Fruit fly (Drosophila melanogaster): ENCODE data around the gene SamDC.
A peak's percentile ranks its signal among the peaks of the same experiment; 100 is the strongest.

The SamDC gene

dm6 chr2L:10327790-10328189 lies 11.5 kb upstream of the SamDC start, which contains the start of gene RnrL:
RnrL (minus strand) TSS chr2L:10327943.
- TF ChIP-seq CG8478 (optimal IDR thresholded peaks at IDR 0.05) = no peak
- TF ChIP-seq usp (GFP tag; optimal IDR thresholded peaks at IDR 0.05) = no peak
- no peak for TF ChIP-seq Dll (optimal IDR thresholded peaks at IDR 0.05)
- TF ChIP-seq pan (optimal IDR thresholded peaks at IDR 0.05) = no peak
- TF ChIP-seq EcR (GFP tag; optimal IDR thresholded peaks at IDR 0.05) = no peak

- TF ChIP-seq Dll (optimal IDR thresholded peaks at IDR 0.05) = no peak
- no peak for TF ChIP-seq psq (optimal IDR thresholded peaks at IDR 0.05)
Measured at dm6 chr2L:10331066-10331847, 8.0 kb upstream of the SamDC start, which contains the start of the genes Schip1 and Cox10. Schip1 (minus strand) TSS chr2L:10331116. Cox10 (plus strand) TSS chr2L:10331471.

- TF ChIP-seq usp (GFP tag; optimal IDR thresholded peaks at IDR 0.05) (no peak), pan (optimal IDR thresholded peaks at IDR 0.05) (no peak), psq (optimal IDR thresholded peaks at IDR 0.05) (no peak), CG8478 (optimal IDR thresholded peaks at IDR 0.05) (no peak), Dll (optimal IDR thresholded peaks at IDR 0.05) (no peak), EcR (GFP tag; optimal IDR thresholded peaks at IDR 0.05) (no peak)
Measured at dm6 chr2L:10333091-10333991, 5.9 kb upstream of the SamDC start, which contains the start of gene GATAd. GATAd (plus strand) TSS chr2L:10333734.

- no peak for TF ChIP-seq psq (optimal IDR thresholded peaks at IDR 0.05)
- no peak for TF ChIP-seq Dll (optimal IDR thresholded peaks at IDR 0.05)
- no peak for TF ChIP-seq EcR (GFP tag; optimal IDR thresholded peaks at IDR 0.05)
- no peak for TF ChIP-seq CG8478 (optimal IDR thresholded peaks at IDR 0.05)
- TF ChIP-seq usp (GFP tag; optimal IDR thresholded peaks at IDR 0.05) = no peak
- TF ChIP-seq pan (optimal IDR thresholded peaks at IDR 0.05) = no peak
Measured at dm6 chr2L:10334213-10334612, 5.0 kb upstream of the SamDC start.

dm6 chr2L:10334854-10335277 lies 4.4 kb upstream of the SamDC start:
- no peak for TF ChIP-seq Dll (optimal IDR thresholded peaks at IDR 0.05)
- peak; percentile 74 for TF ChIP-seq CG8478 (optimal IDR thresholded peaks at IDR 0.05)
- TF ChIP-seq psq (optimal IDR thresholded peaks at IDR 0.05) = no peak
- TF ChIP-seq pan (optimal IDR thresholded peaks at IDR 0.05) = no peak
- TF ChIP-seq EcR (GFP tag; optimal IDR thresholded peaks at IDR 0.05) = no peak
- no peak for TF ChIP-seq usp (GFP tag; optimal IDR thresholded peaks at IDR 0.05)

dm6 chr2L:10339841-10340240 lies 584 bp downstream of the SamDC start:
- TF ChIP-seq CG8478 (optimal IDR thresholded peaks at IDR 0.05) = no peak
- no peak for TF ChIP-seq EcR (GFP tag; optimal IDR thresholded peaks at IDR 0.05)
- no peak for TF ChIP-seq pan (optimal IDR thresholded peaks at IDR 0.05)
- TF ChIP-seq psq (optimal IDR thresholded peaks at IDR 0.05) = no peak
- TF ChIP-seq Dll (optimal IDR thresholded peaks at IDR 0.05) = no peak
- TF ChIP-seq usp (GFP tag; optimal IDR thresholded peaks at IDR 0.05) = no peak

- no peak for TF ChIP-seq usp (GFP tag; optimal IDR thresholded peaks at IDR 0.05)
Measured at dm6 chr2L:10341405-10341804, 2.1 kb downstream of the SamDC start, which contains the start of gene CG31715. CG31715 (plus strand) TSS chr2L:10341616.

dm6 chr2L:10342471-10342870 lies 3.2 kb downstream of the SamDC start, which contains the start of gene Sps2:
Sps2 (plus strand) TSS chr2L:10342594.
- TF ChIP-seq EcR (GFP tag; optimal IDR thresholded peaks at IDR 0.05) = no peak

- no peak for TF ChIP-seq CG8478 (optimal IDR thresholded peaks at IDR 0.05)
- TF ChIP-seq usp (GFP tag; optimal IDR thresholded peaks at IDR 0.05) = no peak
- TF ChIP-seq pan (optimal IDR thresholded peaks at IDR 0.05) = no peak
Measured at dm6 chr2L:10344029-10344606, 4.9 kb downstream of the SamDC start, which contains the start of gene Frmd5. Frmd5 (plus strand) TSS chr2L:10344442.

dm6 chr2L:10351130-10351529 lies 11.9 kb downstream of the SamDC start:
- TF ChIP-seq usp (GFP tag; optimal IDR thresholded peaks at IDR 0.05) (no peak), EcR (GFP tag; optimal IDR thresholded peaks at IDR 0.05) (no peak), CG8478 (optimal IDR thresholded peaks at IDR 0.05) (no peak), psq (optimal IDR thresholded peaks at IDR 0.05) (no peak), Dll (optimal IDR thresholded peaks at IDR 0.05) (no peak), pan (optimal IDR thresholded peaks at IDR 0.05) (no peak)

dm6 chr2L:10353871-10354270 lies 14.6 kb downstream of the SamDC start, which contains the start of gene CG34367:
CG34367 (minus strand) TSS chr2L:10353905.
- TF ChIP-seq usp (GFP tag; optimal IDR thresholded peaks at IDR 0.05) (no peak), psq (optimal IDR thresholded peaks at IDR 0.05) (no peak), Dll (optimal IDR thresholded peaks at IDR 0.05) (no peak), pan (optimal IDR thresholded peaks at IDR 0.05) (no peak), EcR (GFP tag; optimal IDR thresholded peaks at IDR 0.05) (no peak), CG8478 (optimal IDR thresholded peaks at IDR 0.05) (no peak)

dm6 chr2L:10356508-10356907 lies 17.3 kb downstream of the SamDC start, which contains the start of the genes CtsL4 and ClpP:
CtsL4 (minus strand) TSS chr2L:10356597.
ClpP (plus strand) TSS chr2L:10356795.
- TF ChIP-seq EcR (GFP tag; optimal IDR thresholded peaks at IDR 0.05) (no peak), CG8478 (optimal IDR thresholded peaks at IDR 0.05) (no peak), usp (GFP tag; optimal IDR thresholded peaks at IDR 0.05) (no peak)

Measured in whole organism.